Worm (Caenorhabditis elegans) whole organism, midembryonic: ENCODE data around the gene nas-31.

Source experiments
- T22C8.4 ChIP-seq: fragments of 200-800 bp; sonication (Bioruptor generic); IDR thresholded peaks from 2 replicates; pipeline ENCODE4 v1.3.6; 2022; ENCODE audit warnings: missing genetic modification characterization, missing compliant biosample characterization
- cog-1 ChIP-seq: sonication (generic microtip); optimal IDR thresholded peaks from 2 replicates; lab custom pipeline; 2016; ENCODE audit warnings: missing genetic modification characterization, missing compliant biosample characterization
- flt-1 ChIP-seq: fragments of 200-800 bp; sonication (Bioruptor generic); IDR thresholded peaks from 2 replicates; pipeline ENCODE4 v1.3.6; 2022; ENCODE audit warnings: missing genetic modification characterization, missing compliant biosample characterization
- med-1 ChIP-seq: sonication (generic microtip); optimal IDR thresholded peaks from 2 replicates; lab custom pipeline; 2017; ENCODE audit warnings: missing genetic modification characterization, mild to moderate bottlenecking, missing compliant biosample characterization, antibody characterized with exemption, missing genetic modification reagents; ENCODE audit not compliant: insufficient read depth
- ref-1 ChIP-seq: fragments of 200-800 bp; sonication (Bioruptor generic); conservative IDR thresholded peaks from 2 replicates; pipeline ENCODE4 v1.3.6; 2022; ENCODE audit warnings: missing genetic modification reagents, missing genetic modification characterization, missing compliant biosample characterization
- tab-1 ChIP-seq: fragments of 200-800 bp; sonication (Bioruptor generic); IDR thresholded peaks from 2 replicates; pipeline ENCODE4 v1.3.6; 2022; ENCODE audit warnings: missing genetic modification characterization, missing compliant biosample characterization
- ztf-23 ChIP-seq: fragments of 200-800 bp; sonication (Bioruptor generic); IDR thresholded peaks from 2 replicates; pipeline ENCODE4 v1.3.6; 2022; ENCODE audit warnings: missing genetic modification reagents, missing genetic modification characterization, missing compliant biosample characterization
- ztf-29 ChIP-seq: fragments of 200-800 bp; sonication (Bioruptor generic); IDR thresholded peaks from 2 replicates; pipeline ENCODE4 v1.3.6; 2022; ENCODE audit warnings: missing genetic modification reagents, missing genetic modification characterization, missing compliant biosample characterization

- TF ChIP-seq ztf-23 (no peak), ztf-29 (no peak), cog-1 (no peak), med-1 (no peak), tab-1 (GFP tag; lab: Robert Waterston, UW) (no peak), T22C8.4 (GFP tag; lab: Robert Waterston, UW) (no peak), flt-1 (GFP tag; lab: Robert Waterston, UW) (no peak), ref-1 (no peak)
These were observed 45.1 kb downstream of the nas-31 start for ce11 chrV:10876512-10876911.
